Worm (Caenorhabditis elegans) whole organism, mixed stage, embryonic: ENCODE measurements around the gene H12I13.1.

Experiments
- M03D4.4 ChIP-seq: sonication (generic microtip); optimal IDR thresholded peaks from 2 replicates; lab custom pipeline; 2017; ENCODE audit warnings: mild to moderate bottlenecking, missing genetic modification characterization, missing compliant biosample characterization
- bed-3 ChIP-seq: fragments of 200-800 bp; sonication (Bioruptor generic); optimal IDR thresholded peaks from 3 replicates; lab custom pipeline; 2018; ENCODE audit warnings: mild to moderate bottlenecking, missing genetic modification characterization, moderate library complexity, missing compliant biosample characterization
- blmp-1 ChIP-seq: fragments of 150-350 bp; optimal IDR thresholded peaks from 2 replicates; lab custom pipeline; 2014; ENCODE audit warnings: missing biosample characterization, missing genetic modification characterization
- ceh-39 ChIP-seq: fragments of 150-350 bp; optimal IDR thresholded peaks from 2 replicates; lab custom pipeline; 2014; ENCODE audit warnings: missing biosample characterization, missing genetic modification characterization
- ceh-43 ChIP-seq: fragments of 200-800 bp; sonication (Bioruptor generic); optimal IDR thresholded peaks from 2 replicates; lab custom pipeline; 2018; ENCODE audit warnings: mild to moderate bottlenecking, missing genetic modification characterization, moderate library complexity, missing compliant biosample characterization
- ceh-83 ChIP-seq: fragments of 200-800 bp; sonication (Bioruptor generic); optimal IDR thresholded peaks from 2 replicates; lab custom pipeline; 2018; ENCODE audit warnings: mild to moderate bottlenecking, missing genetic modification characterization, missing compliant biosample characterization
- ces-1 ChIP-seq: fragments of 150-350 bp; optimal IDR thresholded peaks from 2 replicates; lab custom pipeline; 2014; ENCODE audit warnings: missing biosample characterization, missing genetic modification reagents, missing genetic modification characterization
- cnd-1 ChIP-seq: fragments of 200-800 bp; sonication (Bioruptor generic); optimal IDR thresholded peaks from 2 replicates; lab custom pipeline; 2018; ENCODE audit warnings: mild to moderate bottlenecking, missing genetic modification characterization, missing compliant biosample characterization
- drap-1 ChIP-seq: fragments of 200-800 bp; sonication (Bioruptor generic); optimal IDR thresholded peaks from 3 replicates; lab custom pipeline; 2018; ENCODE audit warnings: mild to moderate bottlenecking, missing genetic modification characterization, missing compliant biosample characterization
- elt-1 ChIP-seq: sonication (generic microtip); optimal IDR thresholded peaks from 2 replicates; lab custom pipeline; 2017; ENCODE audit warnings: missing genetic modification characterization, mild to moderate bottlenecking, missing compliant biosample characterization, antibody characterized with exemption, moderate library complexity, borderline replicate concordance; ENCODE audit not compliant: insufficient read depth
- elt-3 ChIP-seq: fragments of 150-350 bp; optimal IDR thresholded peaks from 2 replicates; lab custom pipeline; 2014; ENCODE audit warnings: missing biosample characterization, missing genetic modification characterization
- flh-1 ChIP-seq: fragments of 200-800 bp; sonication (Bioruptor generic); optimal IDR thresholded peaks from 2 replicates; lab custom pipeline; 2018; ENCODE audit warnings: mild to moderate bottlenecking, missing genetic modification characterization, moderate library complexity, missing compliant biosample characterization
- ham-2 ChIP-seq: fragments of 200-800 bp; sonication (Bioruptor generic); optimal IDR thresholded peaks from 2 replicates; lab custom pipeline; 2018; ENCODE audit warnings: mild to moderate bottlenecking, missing genetic modification characterization, missing compliant biosample characterization
- hlh-1 ChIP-seq: fragments of 150-350 bp; optimal IDR thresholded peaks from 2 replicates; lab custom pipeline; 2014; ENCODE audit warnings: missing biosample characterization, missing genetic modification reagents, missing genetic modification characterization
- lin-13 ChIP-seq: fragments of 150-350 bp; optimal IDR thresholded peaks from 2 replicates; lab custom pipeline; 2014; ENCODE audit warnings: missing biosample characterization, missing genetic modification characterization
- lin-32 ChIP-seq: fragments of 200-800 bp; sonication (Bioruptor generic); optimal IDR thresholded peaks from 2 replicates; lab custom pipeline; 2018; ENCODE audit warnings: mild to moderate bottlenecking, missing genetic modification characterization, missing compliant biosample characterization
- lsy-2 ChIP-seq: fragments of 150-350 bp; optimal IDR thresholded peaks from 2 replicates; lab custom pipeline; 2014; ENCODE audit warnings: missing biosample characterization, missing genetic modification characterization
- mab-5 ChIP-seq: fragments of 150-350 bp; optimal IDR thresholded peaks from 2 replicates; lab custom pipeline; 2014; ENCODE audit warnings: missing biosample characterization, missing genetic modification characterization
- mep-1 ChIP-seq: fragments of 150-350 bp; optimal IDR thresholded peaks from 2 replicates; lab custom pipeline; 2017; ENCODE audit warnings: missing biosample characterization, missing genetic modification reagents, missing genetic modification characterization, inconsistent platforms
- mls-2 ChIP-seq: sonication (generic microtip); optimal IDR thresholded peaks from 2 replicates; lab custom pipeline; 2016; ENCODE audit warnings: mild to moderate bottlenecking, missing genetic modification characterization, moderate library complexity, missing compliant biosample characterization
- nhr-12 ChIP-seq: fragments of 150-350 bp; optimal IDR thresholded peaks from 2 replicates; lab custom pipeline; 2014; ENCODE audit warnings: missing biosample characterization, missing genetic modification characterization
- nhr-2 ChIP-seq: fragments of 150-350 bp; optimal IDR thresholded peaks from 2 replicates; lab custom pipeline; 2014; ENCODE audit warnings: missing biosample characterization, missing genetic modification characterization
- nhr-237 ChIP-seq: fragments of 150-350 bp; optimal IDR thresholded peaks from 2 replicates; lab custom pipeline; 2014; ENCODE audit warnings: missing biosample characterization, missing genetic modification characterization
- nhr-28 ChIP-seq: fragments of 150-350 bp; optimal IDR thresholded peaks from 2 replicates; lab custom pipeline; 2014; ENCODE audit warnings: missing biosample characterization, missing genetic modification characterization
- nhr-76 ChIP-seq: sonication (generic microtip); optimal IDR thresholded peaks from 2 replicates; lab custom pipeline; 2017; ENCODE audit warnings: missing biosample characterization, missing genetic modification characterization
- pha-4 ChIP-seq: fragments of 150-350 bp; optimal IDR thresholded peaks from 2 replicates; lab custom pipeline; 2018; ENCODE audit warnings: missing biosample characterization, missing genetic modification reagents, missing genetic modification characterization
- sem-2 ChIP-seq: fragments of 200-800 bp; sonication (Bioruptor generic); optimal IDR thresholded peaks from 2 replicates; lab custom pipeline; 2018; ENCODE audit warnings: mild to moderate bottlenecking, missing genetic modification characterization, missing compliant biosample characterization
- snpc-4 ChIP-seq: fragments of 150-350 bp; optimal IDR thresholded peaks from 2 replicates; lab custom pipeline; 2014; ENCODE audit warnings: missing biosample characterization, missing genetic modification characterization
- sptf-1 ChIP-seq: sonication (generic microtip); optimal IDR thresholded peaks from 2 replicates; lab custom pipeline; 2017; ENCODE audit warnings: mild to moderate bottlenecking, missing genetic modification characterization, moderate library complexity, missing compliant biosample characterization
- tbx-8 ChIP-seq: fragments of 200-800 bp; sonication (Bioruptor generic); optimal IDR thresholded peaks from 2 replicates; lab custom pipeline; 2018; ENCODE audit warnings: mild to moderate bottlenecking, missing genetic modification characterization, moderate library complexity, missing compliant biosample characterization
- unc-120 ChIP-seq: sonication (generic microtip); optimal IDR thresholded peaks from 2 replicates; lab custom pipeline; 2017; ENCODE audit warnings: missing genetic modification characterization, missing compliant biosample characterization; ENCODE audit not compliant: poor library complexity, severe bottlenecking
- unc-39 ChIP-seq: fragments of 150-350 bp; optimal IDR thresholded peaks from 2 replicates; lab custom pipeline; 2014; ENCODE audit warnings: missing biosample characterization, missing genetic modification characterization
- unc-62 ChIP-seq: fragments of 150-350 bp; optimal IDR thresholded peaks from 2 replicates; lab custom pipeline; 2014; ENCODE audit warnings: missing biosample characterization, missing genetic modification reagents, missing genetic modification characterization
- zip-8 ChIP-seq: fragments of 150-350 bp; optimal IDR thresholded peaks from 2 replicates; lab custom pipeline; 2014; ENCODE audit warnings: missing biosample characterization, missing genetic modification characterization
- ztf-11 ChIP-seq: fragments of 150-350 bp; optimal IDR thresholded peaks from 2 replicates; lab custom pipeline; 2014; ENCODE audit warnings: missing biosample characterization, missing genetic modification characterization

The H12I13.1 gene

ce11 chrII:6055927-6056326 lies 11.0 kb downstream of the H12I13.1 start, which contains the start of gene R12C12.7:
Gene R12C12.7, minus strand, starts transcription at chrII:6055985.
- TF ChIP-seq nhr-76 (tag; lab: Kevin White, UChicago) = no peak
- TF ChIP-seq mep-1 (tag; lab: Kevin White, UChicago) = no peak
- no peak for TF ChIP-seq nhr-237 (tag; lab: Kevin White, UChicago)
- TF ChIP-seq snpc-4 = no peak
- TF ChIP-seq lin-13 (tag; lab: Kevin White, UChicago) = no peak
- TF ChIP-seq mls-2 (tag; lab: Kevin White, UChicago) = no peak
- TF ChIP-seq pha-4 (tag; lab: Kevin White, UChicago) = no peak
- TF ChIP-seq ceh-39 (tag; lab: Kevin White, UChicago) = no peak
- no peak for TF ChIP-seq nhr-12
- TF ChIP-seq cnd-1 (tag; lab: Kevin White, UChicago) = no peak

ce11 chrII:6050120-6050519 lies 16.8 kb downstream of the H12I13.1 start, which contains the start of gene gldc-1:
Gene gldc-1, plus strand, starts transcription at chrII:6050420.
- TF ChIP-seq pha-4 (tag; lab: Kevin White, UChicago) (no peak), sem-2 (GFP tag; lab: Kevin White, UChicago) (no peak), mab-5 (tag; lab: Kevin White, UChicago) (no peak), ces-1 (GFP tag; lab: Kevin White, UChicago) (no peak), nhr-12 (no peak)

- TF ChIP-seq nhr-2 (tag; lab: Kevin White, UChicago) = no peak
- TF ChIP-seq blmp-1 (tag; lab: Kevin White, UChicago) = no peak
- no peak for TF ChIP-seq mls-2 (tag; lab: Kevin White, UChicago)
- no peak for TF ChIP-seq nhr-237 (tag; lab: Kevin White, UChicago)
- TF ChIP-seq tbx-8 (GFP tag; lab: Kevin White, UChicago) = no peak
- TF ChIP-seq ceh-43 (GFP tag; lab: Kevin White, UChicago) = no peak
- TF ChIP-seq M03D4.4 (tag; lab: Kevin White, UChicago) = no peak
- no peak for TF ChIP-seq mab-5 (tag; lab: Kevin White, UChicago)
- TF ChIP-seq hlh-1 = no peak
- no peak for TF ChIP-seq flh-1
- TF ChIP-seq lsy-2 (tag; lab: Kevin White, UChicago) = no peak
- no peak for TF ChIP-seq cnd-1 (tag; lab: Kevin White, UChicago)
- TF ChIP-seq ceh-39 (tag; lab: Kevin White, UChicago) = no peak
- no peak for TF ChIP-seq elt-1 (tag; lab: Kevin White, UChicago)
- TF ChIP-seq sptf-1 (tag; lab: Kevin White, UChicago) = no peak
- no peak for TF ChIP-seq nhr-28
- no peak for TF ChIP-seq elt-3 (tag; lab: Kevin White, UChicago)
- TF ChIP-seq snpc-4 = no peak
- TF ChIP-seq ceh-83 = no peak
- no peak for TF ChIP-seq ztf-11 (tag; lab: Kevin White, UChicago)
These were observed 17.4 kb downstream of the H12I13.1 start for ce11 chrII:6049546-6049945.

ce11 chrII:6047639-6048159 lies 19.3 kb downstream of the H12I13.1 start, which contains the start of the genes R12C12.6 and ran-5:
Gene R12C12.6, minus strand, starts transcription at chrII:6047867.
Gene ran-5, plus strand, starts transcription at chrII:6048109.
- no peak for TF ChIP-seq hlh-1
- TF ChIP-seq nhr-76 (tag; lab: Kevin White, UChicago) = no peak
- TF ChIP-seq ceh-83 = no peak
- no peak for TF ChIP-seq nhr-2 (tag; lab: Kevin White, UChicago)
- no peak for TF ChIP-seq unc-39 (tag; lab: Kevin White, UChicago)
- no peak for TF ChIP-seq blmp-1 (tag; lab: Kevin White, UChicago)
- TF ChIP-seq nhr-12 = no peak
- TF ChIP-seq sem-2 (GFP tag; lab: Kevin White, UChicago) = no peak
- TF ChIP-seq unc-120 = no peak
- no peak for TF ChIP-seq unc-62 (GFP tag; lab: Kevin White, UChicago)
- TF ChIP-seq lsy-2 (tag; lab: Kevin White, UChicago) = peak; percentile 67
- peak; percentile 46 for TF ChIP-seq nhr-237 (tag; lab: Kevin White, UChicago)
- TF ChIP-seq elt-1 (tag; lab: Kevin White, UChicago) = no peak
- peak; percentile 67 for TF ChIP-seq M03D4.4 (tag; lab: Kevin White, UChicago)
- TF ChIP-seq mab-5 (tag; lab: Kevin White, UChicago) = no peak
- TF ChIP-seq snpc-4 = no peak
- TF ChIP-seq lin-13 (tag; lab: Kevin White, UChicago) = peak; percentile 78
- peak; percentile 62 for TF ChIP-seq sptf-1 (tag; lab: Kevin White, UChicago)
- peak; percentile 74 for TF ChIP-seq mep-1 (tag; lab: Kevin White, UChicago)
- peak; percentile 47 for TF ChIP-seq mls-2 (tag; lab: Kevin White, UChicago)
- peak; percentile 38 for TF ChIP-seq pha-4 (tag; lab: Kevin White, UChicago)
- TF ChIP-seq bed-3 = no peak
- no peak for TF ChIP-seq zip-8 (tag; lab: Kevin White, UChicago)
- TF ChIP-seq cnd-1 (tag; lab: Kevin White, UChicago) = peak; percentile 3
- TF ChIP-seq drap-1 (GFP tag; lab: Kevin White, UChicago) = no peak
- TF ChIP-seq elt-3 (tag; lab: Kevin White, UChicago) = no peak
- no peak for TF ChIP-seq lin-32 (GFP tag; lab: Kevin White, UChicago)
- TF ChIP-seq ceh-43 (GFP tag; lab: Kevin White, UChicago) = peak; percentile 22
- no peak for TF ChIP-seq ham-2 (GFP tag; lab: Kevin White, UChicago)
- no peak for TF ChIP-seq tbx-8 (GFP tag; lab: Kevin White, UChicago)
- no peak for TF ChIP-seq nhr-28
- TF ChIP-seq ces-1 (GFP tag; lab: Kevin White, UChicago) = peak; percentile 41
- TF ChIP-seq flh-1 = no peak
- no peak for TF ChIP-seq ztf-11 (tag; lab: Kevin White, UChicago)
- no peak for TF ChIP-seq ceh-39 (tag; lab: Kevin White, UChicago)
